Worm (Caenorhabditis elegans): ENCODE measurements around the gene mlc-3.

- TF ChIP-seq mes-2 (tag; optimal IDR thresholded peaks at IDR 0.05; ENCODE audit: poor library complexity, severe bottlenecking) (no peak), ceh-28 (tag; optimal IDR thresholded peaks at IDR 0.05) (no peak), unc-39 (tag; optimal IDR thresholded peaks at IDR 0.05) (no peak), vab-7 (GFP tag; IDR thresholded peaks at IDR 0.05) (no peak), lin-13 (GFP tag; optimal IDR thresholded peaks at IDR 0.05) (no peak), unc-130 (GFP tag; optimal IDR thresholded peaks at IDR 0.05) (no peak), F49E8.2 (tag; optimal IDR thresholded peaks at IDR 0.05; ENCODE audit: borderline replicate concordance) (no peak), egl-27 (tag; optimal IDR thresholded peaks at IDR 0.05) (no peak), aly-2 (tag; optimal IDR thresholded peaks at IDR 0.05) (no peak)
These were observed 500 bp upstream of the mlc-3 start for ce11 chrIII:5564325-5564724.
